Worm (Caenorhabditis elegans) whole organism, mixed stage, embryonic: Measurements from ENCODE around the gene Y38C1AA.19.

Experiments used
- M03D4.4 ChIP-seq: sonication (generic microtip); optimal IDR thresholded peaks from 2 replicates; lab custom pipeline; 2017; ENCODE audit warnings: mild to moderate bottlenecking, missing genetic modification characterization, missing compliant biosample characterization
- bed-3 ChIP-seq: fragments of 200-800 bp; sonication (Bioruptor generic); optimal IDR thresholded peaks from 3 replicates; lab custom pipeline; 2018; ENCODE audit warnings: mild to moderate bottlenecking, missing genetic modification characterization, moderate library complexity, missing compliant biosample characterization
- blmp-1 ChIP-seq: fragments of 150-350 bp; optimal IDR thresholded peaks from 2 replicates; lab custom pipeline; 2014; ENCODE audit warnings: missing biosample characterization, missing genetic modification characterization
- ceh-39 ChIP-seq: fragments of 150-350 bp; optimal IDR thresholded peaks from 2 replicates; lab custom pipeline; 2014; ENCODE audit warnings: missing biosample characterization, missing genetic modification characterization
- ceh-43 ChIP-seq: fragments of 200-800 bp; sonication (Bioruptor generic); optimal IDR thresholded peaks from 2 replicates; lab custom pipeline; 2018; ENCODE audit warnings: mild to moderate bottlenecking, missing genetic modification characterization, moderate library complexity, missing compliant biosample characterization
- ceh-83 ChIP-seq: fragments of 200-800 bp; sonication (Bioruptor generic); optimal IDR thresholded peaks from 2 replicates; lab custom pipeline; 2018; ENCODE audit warnings: mild to moderate bottlenecking, missing genetic modification characterization, missing compliant biosample characterization
- ces-1 ChIP-seq: fragments of 150-350 bp; optimal IDR thresholded peaks from 2 replicates; lab custom pipeline; 2014; ENCODE audit warnings: missing biosample characterization, missing genetic modification reagents, missing genetic modification characterization
- cnd-1 ChIP-seq: fragments of 200-800 bp; sonication (Bioruptor generic); optimal IDR thresholded peaks from 2 replicates; lab custom pipeline; 2018; ENCODE audit warnings: mild to moderate bottlenecking, missing genetic modification characterization, missing compliant biosample characterization
- drap-1 ChIP-seq: fragments of 200-800 bp; sonication (Bioruptor generic); optimal IDR thresholded peaks from 3 replicates; lab custom pipeline; 2018; ENCODE audit warnings: mild to moderate bottlenecking, missing genetic modification characterization, missing compliant biosample characterization
- elt-1 ChIP-seq: sonication (generic microtip); optimal IDR thresholded peaks from 2 replicates; lab custom pipeline; 2017; ENCODE audit warnings: missing genetic modification characterization, mild to moderate bottlenecking, missing compliant biosample characterization, antibody characterized with exemption, moderate library complexity, borderline replicate concordance; ENCODE audit not compliant: insufficient read depth
- elt-3 ChIP-seq: fragments of 150-350 bp; optimal IDR thresholded peaks from 2 replicates; lab custom pipeline; 2014; ENCODE audit warnings: missing biosample characterization, missing genetic modification characterization
- flh-1 ChIP-seq: fragments of 200-800 bp; sonication (Bioruptor generic); optimal IDR thresholded peaks from 2 replicates; lab custom pipeline; 2018; ENCODE audit warnings: mild to moderate bottlenecking, missing genetic modification characterization, moderate library complexity, missing compliant biosample characterization
- ham-2 ChIP-seq: fragments of 200-800 bp; sonication (Bioruptor generic); optimal IDR thresholded peaks from 2 replicates; lab custom pipeline; 2018; ENCODE audit warnings: mild to moderate bottlenecking, missing genetic modification characterization, missing compliant biosample characterization
- hlh-1 ChIP-seq: fragments of 150-350 bp; optimal IDR thresholded peaks from 2 replicates; lab custom pipeline; 2014; ENCODE audit warnings: missing biosample characterization, missing genetic modification reagents, missing genetic modification characterization
- lin-13 ChIP-seq: fragments of 150-350 bp; optimal IDR thresholded peaks from 2 replicates; lab custom pipeline; 2014; ENCODE audit warnings: missing biosample characterization, missing genetic modification characterization
- lsy-2 ChIP-seq: fragments of 150-350 bp; optimal IDR thresholded peaks from 2 replicates; lab custom pipeline; 2014; ENCODE audit warnings: missing biosample characterization, missing genetic modification characterization
- mab-5 ChIP-seq: fragments of 150-350 bp; optimal IDR thresholded peaks from 2 replicates; lab custom pipeline; 2014; ENCODE audit warnings: missing biosample characterization, missing genetic modification characterization
- mep-1 ChIP-seq: fragments of 150-350 bp; optimal IDR thresholded peaks from 2 replicates; lab custom pipeline; 2017; ENCODE audit warnings: missing biosample characterization, missing genetic modification reagents, missing genetic modification characterization, inconsistent platforms
- mls-2 ChIP-seq: sonication (generic microtip); optimal IDR thresholded peaks from 2 replicates; lab custom pipeline; 2016; ENCODE audit warnings: mild to moderate bottlenecking, missing genetic modification characterization, moderate library complexity, missing compliant biosample characterization
- nhr-12 ChIP-seq: fragments of 150-350 bp; optimal IDR thresholded peaks from 2 replicates; lab custom pipeline; 2014; ENCODE audit warnings: missing biosample characterization, missing genetic modification characterization
- nhr-2 ChIP-seq: fragments of 150-350 bp; optimal IDR thresholded peaks from 2 replicates; lab custom pipeline; 2014; ENCODE audit warnings: missing biosample characterization, missing genetic modification characterization
- nhr-237 ChIP-seq: fragments of 150-350 bp; optimal IDR thresholded peaks from 2 replicates; lab custom pipeline; 2014; ENCODE audit warnings: missing biosample characterization, missing genetic modification characterization
- nhr-28 ChIP-seq: fragments of 150-350 bp; optimal IDR thresholded peaks from 2 replicates; lab custom pipeline; 2014; ENCODE audit warnings: missing biosample characterization, missing genetic modification characterization
- pha-4 ChIP-seq: fragments of 150-350 bp; optimal IDR thresholded peaks from 2 replicates; lab custom pipeline; 2018; ENCODE audit warnings: missing biosample characterization, missing genetic modification reagents, missing genetic modification characterization
- sem-2 ChIP-seq: fragments of 200-800 bp; sonication (Bioruptor generic); optimal IDR thresholded peaks from 2 replicates; lab custom pipeline; 2018; ENCODE audit warnings: mild to moderate bottlenecking, missing genetic modification characterization, missing compliant biosample characterization
- sptf-1 ChIP-seq: sonication (generic microtip); optimal IDR thresholded peaks from 2 replicates; lab custom pipeline; 2017; ENCODE audit warnings: mild to moderate bottlenecking, missing genetic modification characterization, moderate library complexity, missing compliant biosample characterization
- tbx-8 ChIP-seq: fragments of 200-800 bp; sonication (Bioruptor generic); optimal IDR thresholded peaks from 2 replicates; lab custom pipeline; 2018; ENCODE audit warnings: mild to moderate bottlenecking, missing genetic modification characterization, moderate library complexity, missing compliant biosample characterization
- unc-120 ChIP-seq: sonication (generic microtip); optimal IDR thresholded peaks from 2 replicates; lab custom pipeline; 2017; ENCODE audit warnings: missing genetic modification characterization, missing compliant biosample characterization; ENCODE audit not compliant: poor library complexity, severe bottlenecking
- unc-62 ChIP-seq: fragments of 150-350 bp; optimal IDR thresholded peaks from 2 replicates; lab custom pipeline; 2014; ENCODE audit warnings: missing biosample characterization, missing genetic modification reagents, missing genetic modification characterization
- zip-8 ChIP-seq: fragments of 150-350 bp; optimal IDR thresholded peaks from 2 replicates; lab custom pipeline; 2014; ENCODE audit warnings: missing biosample characterization, missing genetic modification characterization
- ztf-11 ChIP-seq: fragments of 150-350 bp; optimal IDR thresholded peaks from 2 replicates; lab custom pipeline; 2014; ENCODE audit warnings: missing biosample characterization, missing genetic modification characterization

Gene Y38C1AA.19

ce11 chrIV:148756-149155 lies 11.2 kb upstream of the Y38C1AA.19 start:
- TF ChIP-seq bed-3 (GFP tag; lab: Kevin White, UChicago) (no peak), lsy-2 (tag; lab: Kevin White, UChicago) (no peak), elt-3 (tag; lab: Kevin White, UChicago) (no peak), mls-2 (tag; lab: Kevin White, UChicago) (no peak), M03D4.4 (tag; lab: Kevin White, UChicago) (no peak)

- TF ChIP-seq mep-1 (tag; lab: Kevin White, UChicago) (no peak), drap-1 (GFP tag; lab: Kevin White, UChicago) (no peak), M03D4.4 (tag; lab: Kevin White, UChicago) (no peak), blmp-1 (tag; lab: Kevin White, UChicago) (no peak), hlh-1 (tag; lab: Kevin White, UChicago) (no peak), bed-3 (GFP tag; lab: Kevin White, UChicago) (no peak), nhr-2 (tag; lab: Kevin White, UChicago) (peak; percentile 95), ceh-39 (no peak), elt-1 (tag; lab: Kevin White, UChicago) (peak; percentile 59), lin-13 (no peak), ceh-43 (no peak), unc-62 (GFP tag; lab: Kevin White, UChicago) (peak; percentile 12), cnd-1 (no peak), zip-8 (peak; percentile 29), unc-120 (tag; lab: Kevin White, UChicago) (no peak)
Observed at ce11 chrIV:149794-150193, 10.2 kb upstream of the Y38C1AA.19 start.

- TF ChIP-seq ceh-83 (GFP tag; lab: Kevin White, UChicago) = no peak
- TF ChIP-seq unc-62 (GFP tag; lab: Kevin White, UChicago) = no peak
- TF ChIP-seq mep-1 (tag; lab: Kevin White, UChicago) = no peak
- no peak for TF ChIP-seq ztf-11 (tag; lab: Kevin White, UChicago)
- no peak for TF ChIP-seq cnd-1
- TF ChIP-seq ham-2 (GFP tag; lab: Kevin White, UChicago) = no peak
- TF ChIP-seq flh-1 (GFP tag; lab: Kevin White, UChicago) = no peak
- no peak for TF ChIP-seq bed-3 (GFP tag; lab: Kevin White, UChicago)
- TF ChIP-seq hlh-1 (tag; lab: Kevin White, UChicago) = no peak
- no peak for TF ChIP-seq pha-4
- TF ChIP-seq ces-1 (GFP tag; lab: Kevin White, UChicago) = no peak
- no peak for TF ChIP-seq sem-2 (GFP tag; lab: Kevin White, UChicago)
- no peak for TF ChIP-seq mab-5 (tag; lab: Kevin White, UChicago)
- TF ChIP-seq nhr-12 (tag; lab: Kevin White, UChicago) = no peak
- TF ChIP-seq tbx-8 (GFP tag; lab: Kevin White, UChicago) = no peak
- TF ChIP-seq nhr-237 (tag; lab: Kevin White, UChicago) = no peak
- TF ChIP-seq ceh-39 = no peak
- no peak for TF ChIP-seq elt-3 (tag; lab: Kevin White, UChicago)
Observed at ce11 chrIV:157809-158208, 2.2 kb upstream of the Y38C1AA.19 start, which contains the start of gene gegf-1. gegf-1 (minus strand) TSS chrIV:157909.

ce11 chrIV:158662-159061 lies 1.3 kb upstream of the Y38C1AA.19 start, which contains the start of gene Y38C1AA.7:
Y38C1AA.7 (plus strand) TSS chrIV:158962.
- TF ChIP-seq sptf-1 (no peak), ceh-39 (no peak), nhr-28 (no peak), sem-2 (GFP tag; lab: Kevin White, UChicago) (no peak), flh-1 (GFP tag; lab: Kevin White, UChicago) (no peak), lin-13 (no peak), bed-3 (GFP tag; lab: Kevin White, UChicago) (no peak), nhr-12 (tag; lab: Kevin White, UChicago) (no peak), hlh-1 (tag; lab: Kevin White, UChicago) (no peak), mab-5 (tag; lab: Kevin White, UChicago) (no peak), M03D4.4 (tag; lab: Kevin White, UChicago) (no peak), mls-2 (tag; lab: Kevin White, UChicago) (no peak), cnd-1 (no peak), ztf-11 (tag; lab: Kevin White, UChicago) (no peak), ceh-83 (GFP tag; lab: Kevin White, UChicago) (no peak), drap-1 (GFP tag; lab: Kevin White, UChicago) (no peak), unc-120 (tag; lab: Kevin White, UChicago) (no peak), elt-1 (tag; lab: Kevin White, UChicago) (no peak)
